Fruit fly (Drosophila melanogaster): ENCODE measurements around the gene CG11537.

The CG11537 gene

dm6 chr3L:3090581-3091345 is 52.5 kb downstream of the CG11537 start (continued):
- TF ChIP-seq CG13894 (tag; optimal IDR thresholded peaks at IDR 0.05) (peak; percentile 88), Dbx (GFP tag; IDR thresholded peaks at IDR 0.05) (peak; percentile 71; the same call in 2 of the 3 replicates), CG9932 (GFP tag; IDR thresholded peaks at IDR 0.05) (peak; percentile 37), ara (GFP tag; IDR thresholded peaks at IDR 0.05) (peak; percentile 52; the same call in 1 of the 2 replicates), CG15696 (tag; optimal IDR thresholded peaks at IDR 0.05) (peak; percentile 57), emc (GFP tag; optimal IDR thresholded peaks at IDR 0.05) (no peak), sens-2 (GFP tag; IDR thresholded peaks at IDR 0.05) (peak; percentile 30; the same call in 1 of the 2 replicates), Atf3 (GFP tag; optimal IDR thresholded peaks at IDR 0.05) (peak; percentile 8), CG7839 (tag; optimal IDR thresholded peaks at IDR 0.05) (peak; percentile 58), Sox100B (GFP tag; optimal IDR thresholded peaks at IDR 0.05) (no peak), CG2116 (GFP tag; optimal IDR thresholded peaks at IDR 0.05) (no peak), Side (GFP tag; optimal IDR thresholded peaks at IDR 0.05) (peak; percentile 14), ham (GFP tag; IDR thresholded peaks at IDR 0.05) (no peak), her (GFP tag; optimal IDR thresholded peaks at IDR 0.05) (peak; percentile 57), CG42726 (GFP tag; IDR thresholded peaks at IDR 0.05; ENCODE audit: partially characterized antibody) (peak; percentile 69), zfh1 (GFP tag; IDR thresholded peaks at IDR 0.05) (peak; percentile 70; the same call in 2 of the 3 replicates), hkb (optimal IDR thresholded peaks at IDR 0.05) (no peak), hkb (GFP tag; IDR thresholded peaks at IDR 0.05) (peak; percentile 66), crp (GFP tag; optimal IDR thresholded peaks at IDR 0.05) (no peak), row (GFP tag; IDR thresholded peaks at IDR 0.05) (peak; percentile 47; the same call in 2 of the 3 replicates), CG11247 (GFP tag; IDR thresholded peaks at IDR 0.05) (peak; percentile 41; the same call in 1 of the 2 replicates), ranshi (GFP tag; IDR thresholded peaks at IDR 0.05) (peak; percentile 16; the same call in 1 of the 2 replicates), CG8089 (GFP tag; optimal IDR thresholded peaks at IDR 0.05) (peak; percentile 34), B-H1 (GFP tag; IDR thresholded peaks at IDR 0.05) (no peak), Bdp1 (GFP tag; optimal IDR thresholded peaks at IDR 0.05) (peak; percentile 51), Oli (tag; optimal IDR thresholded peaks at IDR 0.05) (no peak), al (GFP tag; IDR thresholded peaks at IDR 0.05) (no peak), CG16863 (GFP tag; optimal IDR thresholded peaks at IDR 0.05) (peak; percentile 40), ci (GFP tag; IDR thresholded peaks at IDR 0.05) (peak; percentile 78), jumu (GFP tag; optimal IDR thresholded peaks at IDR 0.05) (peak; percentile 26), Tbp (GFP tag; optimal IDR thresholded peaks at IDR 0.05) (peak; percentile 71), sr (GFP tag; IDR thresholded peaks at IDR 0.05) (0 out of 3 replicates have a peak, but pooled peaks have one; percentile 57), pan (optimal IDR thresholded peaks at IDR 0.05) (no peak), pan (GFP tag; optimal IDR thresholded peaks at IDR 0.05 in 1 of 2, IDR thresholded peaks at IDR 0.05 in 1 of 2) (peak in 1 of 2 experiments; percentile 42), CG14965 (GFP tag; optimal IDR thresholded peaks at IDR 0.05; ENCODE audit: borderline replicate concordance) (no peak), Dref (GFP tag; IDR thresholded peaks at IDR 0.05) (no peak), CG17829 (tag; optimal IDR thresholded peaks at IDR 0.05) (peak; percentile 50), CG5953 (GFP tag; IDR thresholded peaks at IDR 0.05) (no peak), CrebB (tag; optimal IDR thresholded peaks at IDR 0.05) (no peak), Dp (GFP tag; optimal IDR thresholded peaks at IDR 0.05) (peak; percentile 92), CG10543 (GFP tag; optimal IDR thresholded peaks at IDR 0.05) (no peak), CG8924 (tag; optimal IDR thresholded peaks at IDR 0.05) (peak; percentile 70), CG14710 (tag; optimal IDR thresholded peaks at IDR 0.05) (peak; percentile 37), dmrt11E (tag; optimal IDR thresholded peaks at IDR 0.05) (peak; percentile 32), CG12659 (GFP tag; optimal IDR thresholded peaks at IDR 0.05) (peak; percentile 31), zen2 (GFP tag; IDR thresholded peaks at IDR 0.05; ENCODE audit: partially characterized antibody) (peak; percentile 69; the same call in 2 of the 3 replicates), pzg (GFP tag; optimal IDR thresholded peaks at IDR 0.05) (peak; percentile 6), Hmr (GFP tag; optimal IDR thresholded peaks at IDR 0.05) (peak; percentile 43), PHDP (tag; optimal IDR thresholded peaks at IDR 0.05) (peak; percentile 34)

Measured in whole organism, embryonic.